Fruit fly (Drosophila melanogaster) whole organism, embryonic: Measurements from ENCODE around the gene Cyp4d14.

Source experiments
- Ada2b ChIP-seq: fragments of 200-800 bp; sonication (Bioruptor generic); IDR thresholded peaks from 2 replicates; pipeline ENCODE4 v1.3.6; 2022; ENCODE audit warnings: missing biosample characterization, missing genetic modification characterization
- B-H1 ChIP-seq: fragments of 200-800 bp; sonication (Bioruptor generic); IDR thresholded peaks from 3 replicates; pipeline ENCODE4 v1.3.6; 2022; ENCODE audit warnings: missing biosample characterization, missing genetic modification characterization
- BEAF-32 ChIP-seq: fragments of 200-800 bp; sonication (Bioruptor generic); optimal IDR thresholded peaks from 3 replicates; lab custom pipeline; 2017; ENCODE audit warnings: missing biosample characterization, missing genetic modification characterization, mild to moderate bottlenecking, moderate library complexity, missing genetic modification reagents
- BtbVII ChIP-seq: fragments of 200-800 bp; sonication (Bioruptor generic); optimal IDR thresholded peaks from 3 replicates; lab custom pipeline; 2017; ENCODE audit warnings: missing biosample characterization, mild to moderate bottlenecking, missing genetic modification characterization
- CG1024 ChIP-seq: fragments of 200-800 bp; sonication (Bioruptor generic); IDR thresholded peaks from 2 replicates; pipeline ENCODE4 v1.3.6; 2022; ENCODE audit warnings: missing biosample characterization, missing genetic modification characterization
- CG10654 ChIP-seq: fragments of 200-800 bp; sonication (Bioruptor generic); optimal IDR thresholded peaks from 2 replicates; lab custom pipeline; 2016; ENCODE audit warnings: missing biosample characterization, missing genetic modification characterization
- CG11504 ChIP-seq: fragments of 200-800 bp; sonication (Bioruptor generic); optimal IDR thresholded peaks from 3 replicates; lab custom pipeline; 2019; ENCODE audit warnings: missing biosample characterization, mild to moderate bottlenecking, missing genetic modification characterization, moderate library complexity
- CG12769 ChIP-seq: fragments of 200-800 bp; sonication (Bioruptor generic); optimal IDR thresholded peaks from 2 replicates; lab custom pipeline; 2019; ENCODE audit warnings: missing biosample characterization, mild to moderate bottlenecking, missing genetic modification characterization, moderate library complexity
- CG14860 ChIP-seq: fragments of 200-800 bp; sonication (Bioruptor generic); IDR thresholded peaks from 3 replicates; pipeline ENCODE4 v1.3.6; 2022; ENCODE audit warnings: missing biosample characterization, missing genetic modification characterization; ENCODE audit not compliant: partially characterized antibody
- CG1602 ChIP-seq: fragments of 200-800 bp; sonication (Bioruptor generic); optimal IDR thresholded peaks from 3 replicates; lab custom pipeline; 2016; ENCODE audit warnings: missing biosample characterization, missing genetic modification characterization
- CG16779 ChIP-seq: fragments of 200-800 bp; sonication (Bioruptor generic); IDR thresholded peaks from 2 replicates; pipeline ENCODE4 v1.3.6; 2022; ENCODE audit warnings: missing biosample characterization, missing genetic modification characterization
- CG17186 ChIP-seq: fragments of 200-800 bp; sonication (Bioruptor generic); optimal IDR thresholded peaks from 3 replicates; lab custom pipeline; 2017; ENCODE audit warnings: missing biosample characterization, missing genetic modification reagents, missing genetic modification characterization
- CG17385 ChIP-seq: fragments of 200-800 bp; sonication (Bioruptor generic); optimal IDR thresholded peaks from 3 replicates; lab custom pipeline; 2018; ENCODE audit warnings: missing biosample characterization, mild to moderate bottlenecking, missing genetic modification characterization
- CG31224 ChIP-seq: fragments of 200-800 bp; sonication (Bioruptor generic); IDR thresholded peaks from 2 replicates; pipeline ENCODE4 v1.3.6; 2022; ENCODE audit warnings: missing biosample characterization, missing genetic modification characterization
- CG4360 ChIP-seq: fragments of 200-800 bp; sonication (Bioruptor generic); IDR thresholded peaks from 2 replicates; pipeline ENCODE4 v1.3.6; 2022; ENCODE audit warnings: missing biosample characterization, missing genetic modification characterization
- CG43689 ChIP-seq: fragments of 200-800 bp; sonication (Bioruptor generic); IDR thresholded peaks from 2 replicates; pipeline ENCODE4 v1.3.6; 2022; ENCODE audit warnings: missing biosample characterization, missing genetic modification characterization
- CG5180 ChIP-seq: fragments of 200-800 bp; sonication (Bioruptor generic); optimal IDR thresholded peaks from 3 replicates; lab custom pipeline; 2017; ENCODE audit warnings: missing biosample characterization, missing genetic modification characterization, mild to moderate bottlenecking, moderate library complexity, missing genetic modification reagents
- CG5245 ChIP-seq: fragments of 200-800 bp; sonication (Bioruptor generic); optimal IDR thresholded peaks from 3 replicates; lab custom pipeline; 2016; ENCODE audit warnings: missing biosample characterization, missing genetic modification characterization
- CG7987 ChIP-seq: fragments of 200-800 bp; sonication (Bioruptor generic); optimal IDR thresholded peaks from 2 replicates; lab custom pipeline; 2018; ENCODE audit warnings: missing biosample characterization, mild to moderate bottlenecking, missing genetic modification characterization, moderate library complexity
- CG8765 ChIP-seq: fragments of 200-800 bp; sonication (Bioruptor generic); IDR thresholded peaks from 2 replicates; pipeline ENCODE4 v1.3.6; 2022; ENCODE audit warnings: missing biosample characterization, missing genetic modification characterization
- CTCF ChIP-seq: fragments of 200-800 bp; sonication (Bioruptor generic); optimal IDR thresholded peaks from 2 replicates; lab custom pipeline; 2017; ENCODE audit warnings: missing biosample characterization, mild to moderate bottlenecking, missing genetic modification characterization, moderate library complexity
- Dfd ChIP-seq, 2 experiments: fragments of >200 bp; optimal IDR thresholded peaks; 2 replicates each; lab custom pipeline; 2017; ENCODE audit warnings: missing biosample characterization in 2 of 2, missing genetic modification characterization in 2 of 2
- Doc3 ChIP-seq: fragments of 200-800 bp; sonication (Bioruptor generic); IDR thresholded peaks from 3 replicates; pipeline ENCODE4 v1.3.6; 2022; ENCODE audit warnings: missing biosample characterization, missing genetic modification characterization; ENCODE audit not compliant: partially characterized antibody
- HLH3B ChIP-seq: fragments of 200-800 bp; sonication (Bioruptor generic); IDR thresholded peaks from 2 replicates; pipeline ENCODE4 v1.3.6; 2022; ENCODE audit warnings: missing biosample characterization, missing genetic modification characterization
- HLH4C ChIP-seq: fragments of 200-800 bp; sonication (Bioruptor generic); IDR thresholded peaks from 3 replicates; pipeline ENCODE4 v1.3.6; 2022; ENCODE audit warnings: missing biosample characterization, missing genetic modification characterization; ENCODE audit not compliant: partially characterized antibody
- HLH54F ChIP-seq: fragments of 200-800 bp; sonication (Bioruptor generic); optimal IDR thresholded peaks from 3 replicates; lab custom pipeline; 2016; ENCODE audit warnings: missing biosample characterization, missing genetic modification characterization
- Hey ChIP-seq: fragments of 200-800 bp; sonication (Bioruptor generic); optimal IDR thresholded peaks from 3 replicates; lab custom pipeline; 2018; ENCODE audit warnings: missing biosample characterization, mild to moderate bottlenecking, missing genetic modification characterization
- NFAT ChIP-seq: fragments of 200-800 bp; sonication (Bioruptor generic); IDR thresholded peaks from 2 replicates; pipeline ENCODE4 v1.3.6; 2022; ENCODE audit warnings: missing biosample characterization, missing genetic modification characterization
- Rfx ChIP-seq: fragments of 200-800 bp; sonication (Bioruptor generic); IDR thresholded peaks from 2 replicates; pipeline ENCODE4 v1.3.6; 2022; ENCODE audit warnings: missing biosample characterization, missing genetic modification characterization
- Sox100B ChIP-seq: fragments of 200-800 bp; sonication (Bioruptor generic); optimal IDR thresholded peaks from 3 replicates; lab custom pipeline; 2018; ENCODE audit warnings: missing biosample characterization, mild to moderate bottlenecking, missing genetic modification characterization
- Spps ChIP-seq: fragments of 200-800 bp; sonication (Bioruptor generic); optimal IDR thresholded peaks from 2 replicates; lab custom pipeline; 2018; ENCODE audit warnings: missing biosample characterization, mild to moderate bottlenecking, missing genetic modification characterization
- btn ChIP-seq: fragments of 200-800 bp; sonication (Bioruptor generic); optimal IDR thresholded peaks from 2 replicates; lab custom pipeline; 2016; ENCODE audit warnings: missing biosample characterization, missing genetic modification characterization
- cad ChIP-seq: fragments of >200 bp; optimal IDR thresholded peaks from 2 replicates; lab custom pipeline; 2017; ENCODE audit warnings: missing biosample characterization, missing genetic modification characterization
- ci ChIP-seq: fragments of 200-800 bp; sonication (Bioruptor generic); IDR thresholded peaks from 3 replicates; pipeline ENCODE4 v1.3.6; 2022; ENCODE audit warnings: missing biosample characterization, missing genetic modification characterization
- dimm ChIP-seq: fragments of 200-800 bp; sonication (Bioruptor generic); IDR thresholded peaks from 2 replicates; pipeline ENCODE4 v1.3.6; 2022; ENCODE audit warnings: missing biosample characterization, missing genetic modification characterization
- dpn ChIP-seq, 2 experiments: fragments of 200-800 bp; sonication (Bioruptor generic); optimal IDR thresholded peaks; 3 replicates each; lab custom pipeline; 2016; ENCODE audit warnings: missing biosample characterization in 2 of 2, missing genetic modification characterization in 2 of 2
- h ChIP-seq: fragments of >200 bp; optimal IDR thresholded peaks from 2 replicates; lab custom pipeline; 2017
- jing ChIP-seq: fragments of 200-800 bp; sonication (Bioruptor generic); optimal IDR thresholded peaks from 2 replicates; lab custom pipeline; 2018; ENCODE audit warnings: missing biosample characterization, mild to moderate bottlenecking, missing genetic modification characterization
- lilli ChIP-seq: fragments of 200-800 bp; sonication (Bioruptor generic); optimal IDR thresholded peaks from 3 replicates; lab custom pipeline; 2016; ENCODE audit warnings: missing biosample characterization, missing genetic modification characterization
- mirr ChIP-seq: fragments of 200-800 bp; sonication (Bioruptor generic); optimal IDR thresholded peaks from 3 replicates; lab custom pipeline; 2018; ENCODE audit warnings: missing biosample characterization, mild to moderate bottlenecking, missing genetic modification characterization
- nmo ChIP-seq: fragments of 200-800 bp; sonication (Bioruptor generic); optimal IDR thresholded peaks from 2 replicates; lab custom pipeline; 2018; ENCODE audit warnings: missing biosample characterization, mild to moderate bottlenecking, missing genetic modification characterization, moderate library complexity
- otp ChIP-seq: fragments of 200-800 bp; sonication (Bioruptor generic); IDR thresholded peaks from 3 replicates; pipeline ENCODE4, ENCODE4 v1.3.6; 2022; ENCODE audit warnings: missing biosample characterization, missing genetic modification characterization
- pnt ChIP-seq: fragments of 200-800 bp; sonication (Bioruptor generic); optimal IDR thresholded peaks from 3 replicates; lab custom pipeline; 2016; ENCODE audit warnings: missing biosample characterization, missing genetic modification characterization
- ro ChIP-seq: fragments of 200-800 bp; sonication (Bioruptor generic); IDR thresholded peaks from 2 replicates; pipeline ENCODE4 v1.3.6; 2022; ENCODE audit warnings: missing biosample characterization, missing genetic modification characterization
- sd ChIP-seq: fragments of 200-800 bp; sonication (Bioruptor generic); optimal IDR thresholded peaks from 3 replicates; lab custom pipeline; 2018; ENCODE audit warnings: missing biosample characterization, mild to moderate bottlenecking, missing genetic modification characterization, moderate library complexity
- slp2 ChIP-seq: fragments of 200-800 bp; sonication (Bioruptor generic); optimal IDR thresholded peaks from 2 replicates; lab custom pipeline; 2016; ENCODE audit warnings: missing biosample characterization, missing genetic modification characterization
- tgo ChIP-seq: fragments of 200-800 bp; sonication (Bioruptor generic); IDR thresholded peaks from 3 replicates; pipeline ENCODE4 v1.3.6; 2022; ENCODE audit warnings: missing biosample characterization, missing genetic modification characterization
- tin ChIP-seq: fragments of 200-800 bp; sonication (Bioruptor generic); optimal IDR thresholded peaks from 3 replicates; lab custom pipeline; 2016; ENCODE audit warnings: missing biosample characterization, missing genetic modification characterization
- tio ChIP-seq: fragments of 200-800 bp; sonication (Bioruptor generic); optimal IDR thresholded peaks from 2 replicates; lab custom pipeline; 2017; ENCODE audit warnings: missing biosample characterization, missing genetic modification characterization, inconsistent platforms
- toy ChIP-seq: fragments of 200-800 bp; sonication (Bioruptor generic); IDR thresholded peaks from 2 replicates; pipeline ENCODE4 v1.3.6; 2022; ENCODE audit warnings: missing biosample characterization, missing genetic modification characterization
- tup ChIP-seq: fragments of 200-800 bp; sonication (Bioruptor generic); optimal IDR thresholded peaks from 2 replicates; lab custom pipeline; 2016; ENCODE audit warnings: missing biosample characterization, mild to moderate bottlenecking, missing genetic modification characterization, moderate library complexity
- usp ChIP-seq: fragments of >200 bp; optimal IDR thresholded peaks from 2 replicates; lab custom pipeline; 2017; ENCODE audit warnings: missing biosample characterization, missing genetic modification characterization
- wdn ChIP-seq: fragments of 200-800 bp; sonication (Bioruptor generic); IDR thresholded peaks from 2 replicates; pipeline ENCODE4 v1.3.6; 2022; ENCODE audit warnings: missing biosample characterization, missing genetic modification characterization
- yki ChIP-seq: fragments of >200 bp; optimal IDR thresholded peaks from 3 replicates; lab custom pipeline; 2018

Cyp4d14 gene

DNA sequence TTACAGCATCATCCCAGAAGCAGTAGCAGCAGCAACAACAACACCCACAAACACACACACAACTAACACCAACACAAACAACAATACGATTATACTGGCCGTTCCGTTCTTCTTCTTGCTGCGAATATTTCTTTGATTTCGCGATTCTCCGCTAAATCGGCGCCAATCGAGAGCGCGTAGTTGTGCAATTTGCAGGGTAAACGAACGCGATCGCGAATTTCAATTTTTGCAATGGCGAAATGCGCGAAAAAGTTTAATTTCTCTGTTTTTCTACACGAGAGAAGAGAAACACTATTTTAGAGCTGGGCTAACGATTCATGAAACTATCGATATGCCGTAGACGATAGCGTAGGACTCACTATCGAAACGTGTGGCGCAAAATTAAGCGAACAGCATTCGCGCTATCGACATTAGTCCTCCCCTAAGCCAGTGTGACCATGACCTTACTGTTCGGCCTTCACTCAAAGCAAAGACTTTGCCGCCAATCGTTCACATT, 16.4 kb downstream of the Cyp4d14 start, which contains the start of gene wapl (continued):
- TF ChIP-seq Doc3 (GFP tag; lab: Robert Waterston, UW) (peak; percentile 91), CG4360 (peak; percentile 76), yki (lab: Kevin White, UChicago) (no peak), ro (GFP tag; lab: Robert Waterston, UW) (no peak), lilli (GFP tag; lab: Kevin White, UChicago) (peak; percentile 58), tgo (GFP tag; lab: Robert Waterston, UW) (no peak), CG17186 (GFP tag; lab: Kevin White, UChicago) (peak; percentile 94), wdn (GFP tag; lab: Robert Waterston, UW) (no peak), CG12769 (tag; lab: Kevin White, UChicago) (no peak), btn (GFP tag; lab: Kevin White, UChicago) (no peak), Rfx (GFP tag; lab: Robert Waterston, UW) (peak; percentile 71), otp (GFP tag; lab: Robert Waterston, UW) (no peak), jing (GFP tag; lab: Kevin White, UChicago) (no peak), CG8765 (GFP tag; lab: Robert Waterston, UW) (no peak; the same call in 1 of the 2 replicates), CG14860 (GFP tag; lab: Robert Waterston, UW) (peak; percentile 87), usp (GFP tag; lab: Kevin White, UChicago) (no peak), cad (GFP tag; lab: Kevin White, UChicago) (no peak), B-H1 (GFP tag; lab: Robert Waterston, UW) (no peak), NFAT (GFP tag; lab: Robert Waterston, UW) (0 out of 2 replicates have a peak, but pooled peaks have one; percentile 26), CG16779 (GFP tag; lab: Robert Waterston, UW) (no peak), CG5180 (no peak), Sox100B (no peak), tup (GFP tag; lab: Kevin White, UChicago) (no peak), Hey (tag; lab: Kevin White, UChicago) (no peak), CG31224 (GFP tag; lab: Robert Waterston, UW) (no peak), CG1602 (GFP tag; lab: Kevin White, UChicago) (no peak), tin (GFP tag; lab: Kevin White, UChicago) (peak; percentile 8), BEAF-32 (GFP tag; lab: Kevin White, UChicago) (peak; percentile 97), tio (GFP tag; lab: Kevin White, UChicago) (no peak), Dfd (GFP tag; optimal IDR thresholded peaks at IDR 0.05; lab: Kevin White, UChicago) (no peak), HLH4C (GFP tag; lab: Robert Waterston, UW) (peak; percentile 92), CG17385 (GFP tag; lab: Kevin White, UChicago) (peak; percentile 96), mirr (GFP tag; lab: Kevin White, UChicago) (no peak), sd (tag; lab: Kevin White, UChicago) (no peak), dimm (GFP tag; lab: Robert Waterston, UW) (no peak), CG5245 (no peak), CG11504 (no peak), CG43689 (GFP tag; lab: Robert Waterston, UW) (no peak), CG7987 (GFP tag; lab: Kevin White, UChicago) (no peak), slp2 (GFP tag; lab: Kevin White, UChicago) (no peak), ci (GFP tag; lab: Robert Waterston, UW) (peak; percentile 44; the same call in 1 of the 3 replicates), pnt (GFP tag; lab: Kevin White, UChicago) (no peak), CTCF (GFP tag; lab: Kevin White, UChicago) (no peak), Spps (no peak), CG1024 (no peak), Ada2b (GFP tag; lab: Robert Waterston, UW) (no peak), nmo (peak; percentile 34), h (lab: Kevin White, UChicago) (no peak), dpn (GFP tag; optimal IDR thresholded peaks at IDR 0.05; lab: Kevin White, UChicago) (peak; percentile 30), BtbVII (GFP tag; lab: Kevin White, UChicago) (no peak), HLH54F (GFP tag; lab: Kevin White, UChicago) (peak; percentile 47), CG10654 (no peak), HLH3B (GFP tag; lab: Robert Waterston, UW) (no peak), toy (GFP tag; lab: Robert Waterston, UW) (no peak)
